Worm (Caenorhabditis elegans) whole organism, L4 larva: ENCODE results near the gene clec-224.

Experiments
- D1046.2 ChIP-seq: fragments of 200-800 bp; sonication (Bioruptor generic); IDR thresholded peaks from 2 replicates; pipeline ENCODE4 v1.3.6; 2022; ENCODE audit warnings: missing genetic modification characterization, missing compliant biosample characterization
- F10B5.3 ChIP-seq: sonication (generic microtip); optimal IDR thresholded peaks from 2 replicates; lab custom pipeline; 2016; ENCODE audit warnings: mild to moderate bottlenecking, missing genetic modification characterization, missing compliant biosample characterization
- F44E2.7 ChIP-seq: fragments of 200-800 bp; sonication (Bioruptor generic); IDR thresholded peaks from 2 replicates; pipeline ENCODE4 v2.1.2; 2022; ENCODE audit warnings: missing genetic modification characterization, missing compliant biosample characterization
- Y105C5A.15 ChIP-seq: fragments of 200-800 bp; sonication (Bioruptor generic); IDR thresholded peaks from 2 replicates; pipeline ENCODE4 v1.3.6; 2022; ENCODE audit warnings: missing genetic modification characterization, missing compliant biosample characterization
- aha-1 ChIP-seq: fragments of 150-350 bp; peaks from one replicate; lab custom pipeline; 2014; ENCODE audit warnings: missing biosample characterization, missing genetic modification characterization
- aly-2 ChIP-seq: sonication (generic microtip); optimal IDR thresholded peaks from 2 replicates; lab custom pipeline; 2018; ENCODE audit warnings: missing biosample characterization, missing genetic modification characterization
- ama-1 ChIP-seq: fragments of 150-350 bp; optimal IDR thresholded peaks from 2 replicates; lab custom pipeline; 2014; ENCODE audit warnings: inconsistent platforms, mixed read lengths
- ceh-44 ChIP-seq: fragments of 200-800 bp; sonication (Bioruptor generic); IDR thresholded peaks from 2 replicates; pipeline ENCODE4 v1.3.6; 2022; ENCODE audit warnings: missing genetic modification reagents, missing genetic modification characterization, missing compliant biosample characterization
- ces-1 ChIP-seq: fragments of 150-350 bp; sonication (generic microtip); optimal IDR thresholded peaks from 4 replicates; lab custom pipeline; 2014; ENCODE audit warnings: missing biosample characterization, missing genetic modification reagents, missing genetic modification characterization
- daf-16 ChIP-seq, 3 experiments: sonication (generic microtip); optimal IDR thresholded peaks; 2 replicates each; lab custom pipeline; 2016 to 2017; ENCODE audit warnings: missing genetic modification characterization in 3 of 3, missing genetic modification reagents in 3 of 3, mild to moderate bottlenecking in 2 of 3, missing compliant biosample characterization in 2 of 3, missing biosample characterization in 1 of 3, moderate library complexity in 1 of 3
- daf-8 ChIP-seq: fragments of 200-800 bp; sonication (Bioruptor generic); IDR thresholded peaks from 2 replicates; pipeline ENCODE4 v1.3.6; 2022; ENCODE audit warnings: missing genetic modification characterization, missing compliant biosample characterization
- dmd-6 ChIP-seq: fragments of 200-800 bp; sonication (Bioruptor generic); IDR thresholded peaks from 2 replicates; pipeline ENCODE4 v1.3.6; 2022; ENCODE audit warnings: missing genetic modification reagents, missing genetic modification characterization, missing compliant biosample characterization
- dmd-8 ChIP-seq: fragments of 200-800 bp; sonication (Bioruptor generic); IDR thresholded peaks from 2 replicates; pipeline ENCODE4 v1.3.6; 2022; ENCODE audit warnings: missing genetic modification characterization, missing compliant biosample characterization
- dve-1 ChIP-seq: sonication (generic microtip); optimal IDR thresholded peaks from 2 replicates; lab custom pipeline; 2017; ENCODE audit warnings: antibody characterized with exemption, mild to moderate bottlenecking, missing genetic modification characterization, missing compliant biosample characterization; ENCODE audit not compliant: insufficient read depth
- egl-27 ChIP-seq: sonication (generic microtip); optimal IDR thresholded peaks from 3 replicates; lab custom pipeline; 2017; ENCODE audit warnings: missing biosample characterization, missing genetic modification reagents, missing genetic modification characterization
- fkh-10 ChIP-seq: fragments of 150-350 bp; optimal IDR thresholded peaks from 2 replicates; lab custom pipeline; 2014; ENCODE audit warnings: missing biosample characterization, missing genetic modification reagents, missing genetic modification characterization
- hif-1 ChIP-seq, 2 experiments: sonication (generic microtip); optimal IDR thresholded peaks; 2 replicates each; lab custom pipeline; 2016 to 2017; ENCODE audit warnings: missing compliant biosample characterization in 2 of 2, missing genetic modification characterization in 2 of 2, missing genetic modification reagents in 2 of 2, missing genotype in 2 of 2, mild to moderate bottlenecking in 1 of 2
- hlh-11 ChIP-seq: fragments of 200-800 bp; sonication (Bioruptor generic); optimal IDR thresholded peaks from 2 replicates; lab custom pipeline; 2018; ENCODE audit warnings: mild to moderate bottlenecking, missing genetic modification characterization, missing compliant biosample characterization
- jun-1 ChIP-seq: fragments of 150-350 bp; optimal IDR thresholded peaks from 2 replicates; lab custom pipeline; 2014; ENCODE audit warnings: missing biosample characterization, missing genetic modification reagents, missing genetic modification characterization
- lin-13 ChIP-seq: fragments of 150-350 bp; optimal IDR thresholded peaks from 2 replicates; lab custom pipeline; 2014; ENCODE audit warnings: missing biosample characterization, missing genetic modification reagents, missing genetic modification characterization
- lin-38 ChIP-seq: fragments of 200-800 bp; sonication (Bioruptor generic); IDR thresholded peaks from 2 replicates; pipeline ENCODE4 v1.3.6; 2022; ENCODE audit warnings: missing genetic modification reagents, missing genetic modification characterization, missing compliant biosample characterization
- lsy-2 ChIP-seq, 2 experiments: fragments of 150-350 bp in 1 of 2; sonication (generic microtip) in 1 of 2; optimal IDR thresholded peaks; 2 replicates each; lab custom pipeline; 2014 to 2017; ENCODE audit warnings: missing biosample characterization in 2 of 2, missing genetic modification characterization in 2 of 2
- mdl-1 ChIP-seq, 2 experiments: fragments of 150-350 bp in 1 of 2; sonication (generic microtip) in 1 of 2; optimal IDR thresholded peaks; 2 replicates each; lab custom pipeline; 2014 to 2017; ENCODE audit warnings: missing biosample characterization in 2 of 2, missing genetic modification characterization in 2 of 2
- mep-1 ChIP-seq: fragments of 150-350 bp; sonication (generic microtip); optimal IDR thresholded peaks from 3 replicates; lab custom pipeline; 2014; ENCODE audit warnings: missing biosample characterization, missing genetic modification characterization
- mes-2 ChIP-seq: sonication (generic microtip); optimal IDR thresholded peaks from 2 replicates; lab custom pipeline; 2016; ENCODE audit warnings: missing genotype, mild to moderate bottlenecking, missing genetic modification characterization, missing compliant biosample characterization; ENCODE audit not compliant: poor library complexity, severe bottlenecking
- mxl-3 ChIP-seq: fragments of 200-800 bp; sonication (Bioruptor generic); optimal IDR thresholded peaks from 2 replicates; lab custom pipeline; 2018; ENCODE audit warnings: mild to moderate bottlenecking, missing genetic modification characterization, missing compliant biosample characterization
- nhr-25 ChIP-seq: sonication (generic microtip); optimal IDR thresholded peaks from 2 replicates; lab custom pipeline; 2017; ENCODE audit warnings: missing genetic modification characterization, mild to moderate bottlenecking, missing compliant biosample characterization, antibody characterized with exemption, moderate library complexity, borderline replicate concordance; ENCODE audit not compliant: insufficient read depth
- nhr-28 ChIP-seq: fragments of 150-350 bp; optimal IDR thresholded peaks from 2 replicates; lab custom pipeline; 2014; ENCODE audit warnings: missing biosample characterization, missing genetic modification characterization
- nhr-6 ChIP-seq: fragments of 150-350 bp; optimal IDR thresholded peaks from 2 replicates; lab custom pipeline; 2014; ENCODE audit warnings: missing biosample characterization, missing genetic modification characterization
- nhr-77 ChIP-seq: fragments of 150-350 bp; optimal IDR thresholded peaks from 2 replicates; lab custom pipeline; 2014; ENCODE audit warnings: missing biosample characterization, missing genetic modification characterization
- pqm-1 ChIP-seq: sonication (generic microtip); optimal IDR thresholded peaks from 2 replicates; lab custom pipeline; 2017; ENCODE audit warnings: missing biosample characterization, missing genetic modification characterization
- sdz-12 ChIP-seq: fragments of 200-800 bp; sonication (Bioruptor generic); optimal IDR thresholded peaks from 2 replicates; lab custom pipeline; 2018; ENCODE audit warnings: mild to moderate bottlenecking, missing genetic modification characterization, missing compliant biosample characterization
- snpc-4 ChIP-seq: fragments of 150-350 bp; optimal IDR thresholded peaks from 2 replicates; lab custom pipeline; 2014; ENCODE audit warnings: missing biosample characterization, missing genetic modification characterization
- spr-1 ChIP-seq: sonication (generic microtip); optimal IDR thresholded peaks from 2 replicates; lab custom pipeline; 2016; ENCODE audit warnings: mild to moderate bottlenecking, missing genetic modification characterization, missing compliant biosample characterization
- spr-3 ChIP-seq: fragments of 200-800 bp; sonication (Bioruptor generic); optimal IDR thresholded peaks from 2 replicates; lab custom pipeline; 2018; ENCODE audit warnings: mild to moderate bottlenecking, missing genetic modification characterization, missing compliant biosample characterization
- tag-97 ChIP-seq: fragments of 200-800 bp; sonication (Bioruptor generic); IDR thresholded peaks from 2 replicates; pipeline ENCODE4 v1.3.6; 2022; ENCODE audit warnings: missing genetic modification characterization, missing compliant biosample characterization
- tra-1 ChIP-seq: fragments of 200-800 bp; sonication (Bioruptor generic); IDR thresholded peaks from 2 replicates; pipeline ENCODE4 v1.3.6; 2022; ENCODE audit warnings: missing genetic modification reagents, missing genetic modification characterization, missing compliant biosample characterization
- unc-39 ChIP-seq: sonication (generic microtip); optimal IDR thresholded peaks from 2 replicates; lab custom pipeline; 2017; ENCODE audit warnings: missing biosample characterization, missing genetic modification characterization
- unc-62 ChIP-seq, 3 experiments: fragments of 150-350 bp in 1 of 3; sonication (generic microtip); optimal IDR thresholded peaks in 2 of 3; peaks in 1 of 3; 1 replicate in 1 of 3; 2 replicates in 2 of 3; lab custom pipeline; 2014 to 2017; ENCODE audit warnings: missing biosample characterization in 3 of 3, missing genetic modification characterization in 3 of 3, missing genetic modification reagents in 3 of 3, missing genotype in 1 of 3
- zfp-2 ChIP-seq: sonication (generic microtip); optimal IDR thresholded peaks from 2 replicates; lab custom pipeline; 2016; ENCODE audit warnings: mild to moderate bottlenecking, missing genetic modification characterization, missing compliant biosample characterization
- zip-2 ChIP-seq: fragments of 150-350 bp; optimal IDR thresholded peaks from 2 replicates; lab custom pipeline; 2014; ENCODE audit warnings: missing biosample characterization, missing genetic modification characterization
- ztf-7 ChIP-seq: fragments of 150-350 bp; optimal IDR thresholded peaks from 2 replicates; lab custom pipeline; 2014; ENCODE audit warnings: missing biosample characterization, missing genetic modification characterization

The clec-224 gene

DNA sequence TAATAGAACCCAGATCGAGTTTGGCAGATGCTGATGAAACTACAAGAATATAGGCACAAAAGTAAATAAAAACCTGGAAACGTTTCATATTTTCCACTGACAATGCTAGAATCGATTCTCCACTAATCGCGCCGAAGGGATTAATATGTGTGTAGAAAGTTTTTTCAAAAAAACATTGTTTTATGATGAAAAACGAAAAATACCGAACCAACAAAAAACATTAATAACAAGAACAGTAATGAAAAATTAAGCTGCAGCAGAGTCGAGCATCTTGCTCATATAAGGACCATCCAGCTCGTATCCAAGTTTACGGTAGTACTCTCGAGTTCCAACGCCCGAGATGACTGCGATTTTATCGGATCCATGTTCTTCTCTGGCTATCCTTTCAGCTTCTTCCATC lies at the start of gene clec-224:
Gene clec-224, minus strand, starts transcription at position 101 of the 400 bp plus-strand sequence.
- TF ChIP-seq tag-97 (GFP tag; lab: Robert Waterston, UW) (no peak), D1046.2 (GFP tag; lab: Robert Waterston, UW) (no peak), unc-62 (GFP tag; optimal IDR thresholded peaks at IDR 0.05 in 1 of 2; lab: Kevin White, UChicago) (peak in 1 of 2 experiments; percentile 47), unc-62 (tag; optimal IDR thresholded peaks at IDR 0.05; lab: Kevin White, UChicago) (no peak), aly-2 (tag; lab: Kevin White, UChicago) (no peak)

DNA sequence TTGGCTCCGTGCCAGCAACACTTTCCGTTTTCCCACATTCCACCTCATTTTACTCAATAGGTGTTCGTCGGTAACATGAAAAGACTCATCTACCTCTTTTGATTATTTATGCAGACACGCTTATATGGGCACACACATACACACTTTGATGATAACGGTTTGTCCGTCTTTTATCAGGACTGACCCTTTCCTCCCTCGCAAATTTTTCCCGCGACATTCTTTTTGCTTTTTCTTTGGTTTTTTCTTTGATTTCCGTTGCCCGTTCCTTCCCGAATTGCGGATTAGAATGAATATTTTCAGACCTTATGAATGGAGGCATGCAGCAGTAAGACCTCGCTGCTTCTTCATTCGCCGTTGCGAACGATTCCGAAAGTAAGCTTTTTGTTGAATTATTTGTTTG lies 33.8 kb upstream of the clec-224 start, which contains the start of gene vab-8:
Gene vab-8, plus strand, starts transcription at position 301 of the 400 bp plus-strand sequence.
- TF ChIP-seq dmd-6 (GFP tag; lab: Robert Waterston, UW) = peak; percentile 39; the same call in 1 of the 2 replicates
- TF ChIP-seq nhr-25 (tag; lab: Kevin White, UChicago) = no peak
- no peak for TF ChIP-seq spr-1
- TF ChIP-seq hlh-11 (tag; lab: Kevin White, UChicago) = peak; percentile 7
- TF ChIP-seq nhr-28 (tag; lab: Kevin White, UChicago) = peak; percentile 46
- TF ChIP-seq pqm-1 = peak; percentile 34
- TF ChIP-seq, all 104 proteins: peak for 4

ce11 chrV:12211090-12211489 lies 31.9 kb upstream of the clec-224 start:
- peak; percentile 78 for TF ChIP-seq aha-1 (tag; lab: Kevin White, UChicago)
- TF ChIP-seq zfp-2 (tag; lab: Kevin White, UChicago) = no peak
- TF ChIP-seq unc-39 = no peak
- no peak for TF ChIP-seq tra-1
- no peak for TF ChIP-seq Y105C5A.15
- TF ChIP-seq ceh-44 = no peak
- TF ChIP-seq ama-1 (lab: Kevin White, UChicago) = no peak
- TF ChIP-seq ces-1 (GFP tag; lab: Kevin White, UChicago) = peak; percentile 21
- TF ChIP-seq mdl-1 (tag; optimal IDR thresholded peaks at IDR 0.05; lab: Kevin White, UChicago) = no peak
- TF ChIP-seq sdz-12 (GFP tag; lab: Kevin White, UChicago) = no peak
- TF ChIP-seq spr-3 (GFP tag; lab: Kevin White, UChicago) = no peak
- TF ChIP-seq hlh-11 (tag; lab: Kevin White, UChicago) = no peak
- no peak for TF ChIP-seq lin-13 (GFP tag; lab: Kevin White, UChicago)
- TF ChIP-seq lsy-2 (tag; optimal IDR thresholded peaks at IDR 0.05; lab: Kevin White, UChicago) = no peak
- TF ChIP-seq hif-1 (tag; optimal IDR thresholded peaks at IDR 0.05; lab: Kevin White, UChicago) = no peak
- no peak for TF ChIP-seq mes-2 (tag; lab: Kevin White, UChicago)
- TF ChIP-seq ztf-7 (tag; lab: Kevin White, UChicago) = no peak

DNA sequence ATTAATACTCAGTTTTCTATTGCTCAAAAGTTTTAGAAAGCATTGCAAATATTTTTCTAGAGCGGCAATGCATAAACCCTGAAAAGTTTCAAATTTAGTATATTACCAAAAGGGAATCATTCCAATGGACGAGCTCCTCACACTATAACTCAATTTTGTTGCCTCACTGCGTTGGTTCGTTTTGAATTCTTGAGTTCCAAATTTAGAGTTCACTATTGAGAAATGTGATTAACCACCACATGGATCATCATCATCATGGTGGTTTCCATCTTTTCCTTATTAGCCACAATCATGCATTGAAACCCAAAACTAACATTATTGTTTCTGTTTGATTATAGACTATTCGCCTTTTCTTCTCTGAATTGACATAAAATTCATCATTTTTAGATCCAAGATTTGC lies 30.7 kb upstream of the clec-224 start:
- TF ChIP-seq fkh-10 (GFP tag; lab: Kevin White, UChicago) = no peak
- no peak for TF ChIP-seq mep-1
- TF ChIP-seq lin-38 (GFP tag; lab: Robert Waterston, UW) = no peak
- TF ChIP-seq ces-1 (GFP tag; lab: Kevin White, UChicago) = peak; percentile 34
- TF ChIP-seq D1046.2 (GFP tag; lab: Robert Waterston, UW) = no peak
- TF ChIP-seq F10B5.3 = no peak

- TF ChIP-seq mep-1 = no peak
- no peak for TF ChIP-seq snpc-4 (tag; lab: Kevin White, UChicago)
- peak in 1 of 2 experiments; percentile 65 for TF ChIP-seq daf-16 (GFP tag; optimal IDR thresholded peaks at IDR 0.05; lab: Kevin White, UChicago)
- TF ChIP-seq daf-16 (tag; optimal IDR thresholded peaks at IDR 0.05; lab: Kevin White, UChicago) = no peak
- no peak for TF ChIP-seq egl-27 (tag; lab: Kevin White, UChicago)
- no peak for TF ChIP-seq nhr-77 (tag; lab: Kevin White, UChicago)
- peak; percentile 15 for TF ChIP-seq dve-1 (tag; lab: Kevin White, UChicago)
- no peak for TF ChIP-seq zip-2 (tag; lab: Kevin White, UChicago)
- no peak for TF ChIP-seq tra-1
- no peak for TF ChIP-seq lin-38 (GFP tag; lab: Robert Waterston, UW)
- no peak for TF ChIP-seq daf-8 (GFP tag; lab: Robert Waterston, UW)
- no peak for TF ChIP-seq ceh-44
- TF ChIP-seq dmd-6 (GFP tag; lab: Robert Waterston, UW) = peak; percentile 87
- TF ChIP-seq dmd-8 (GFP tag; lab: Robert Waterston, UW) = no peak
- no peak for TF ChIP-seq F44E2.7
- TF ChIP-seq pqm-1 = peak; percentile 3
- TF ChIP-seq nhr-6 = no peak
- no peak for TF ChIP-seq jun-1 (tag; lab: Kevin White, UChicago)
- TF ChIP-seq mxl-3 (GFP tag; lab: Kevin White, UChicago) = no peak
- no peak for TF ChIP-seq hif-1 (tag; optimal IDR thresholded peaks at IDR 0.05; lab: Kevin White, UChicago)
- no peak for TF ChIP-seq nhr-25 (tag; lab: Kevin White, UChicago)
- no peak for TF ChIP-seq ztf-7 (tag; lab: Kevin White, UChicago)
Observed at ce11 chrV:12208678-12209077, 29.4 kb upstream of the clec-224 start.
